5 fruit fly cellular contexts compared by ENCODE assay signal in the genomic region with DNA sequence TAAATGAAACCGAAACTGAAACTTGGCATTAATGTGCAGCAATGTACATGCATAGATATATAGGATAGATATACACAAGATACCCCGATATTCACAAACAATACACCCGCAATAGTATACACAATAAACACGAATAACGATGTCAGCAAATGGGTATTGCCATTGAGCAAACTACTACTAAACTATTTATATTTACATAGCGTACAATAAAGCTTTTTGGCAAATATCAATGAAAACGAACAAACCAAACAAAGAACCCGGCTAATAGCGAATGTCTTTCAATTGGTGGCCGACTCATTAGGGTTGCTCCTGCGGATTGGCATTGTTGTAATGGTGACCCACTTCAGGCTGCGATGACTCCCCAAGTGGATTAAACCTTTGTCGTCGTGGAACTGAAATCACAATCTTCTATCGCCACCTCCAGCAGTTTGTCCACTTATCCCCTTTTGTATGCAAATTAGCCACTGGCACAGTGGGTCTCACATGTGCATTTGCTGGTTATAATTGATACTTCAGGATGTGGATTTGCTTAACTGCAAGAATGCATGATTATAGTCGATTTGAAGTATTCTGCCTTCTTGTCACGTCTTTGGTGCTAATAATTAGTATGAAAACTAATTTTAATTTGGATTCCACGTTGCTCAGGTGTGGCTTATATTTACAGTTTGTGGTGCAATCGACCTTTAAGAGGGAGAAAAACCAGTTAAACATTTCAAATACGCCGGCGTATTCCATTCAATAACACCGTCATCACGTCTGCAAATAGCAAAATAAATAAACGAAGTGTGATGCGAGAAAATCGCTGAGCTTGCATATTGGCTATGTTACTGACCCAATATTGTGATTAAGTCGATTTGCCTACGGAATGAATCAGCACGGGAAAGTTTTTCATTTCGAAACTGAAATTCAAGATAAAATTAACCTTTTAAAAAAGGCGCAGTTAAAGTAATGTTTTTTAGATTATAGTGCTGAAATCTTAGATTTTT.
TF ChIP-seq lines count a peak whose summit lies in the region.

No protein-coding gene starts in this region.

- TF ChIP-seq CTCF in whole organism, embryonic (GFP tag; optimal IDR thresholded peaks at IDR 0.05; lab: Kevin White, UChicago) = peak; percentile 22

TF ChIP-seq in whole organism, adult, 20 proteins besides CTCF, POLR2A, EP300 and RAD21:
- peak; percentile 3 for TF ChIP-seq CG12768 (GFP tag; optimal IDR thresholded peaks at IDR 0.05; lab: Kevin White, UChicago)
- no peak for TF ChIP-seq CG11617 (GFP tag; optimal IDR thresholded peaks at IDR 0.05; lab: Kevin White, UChicago)
- TF ChIP-seq CG14711 (tag; optimal IDR thresholded peaks at IDR 0.05; lab: Kevin White, UChicago) = peak; percentile 19
- peak; percentile 64 for TF ChIP-seq tj (GFP tag; optimal IDR thresholded peaks at IDR 0.05; lab: Kevin White, UChicago)

TF ChIP-seq in whole organism, embryonic, 481 proteins besides CTCF, POLR2A, EP300 and RAD21 (continues in another document):
- TF ChIP-seq Hr51 (GFP tag; optimal IDR thresholded peaks at IDR 0.05; lab: Kevin White, UChicago) (peak in 1 of 2 experiments; percentile 59), Gug (GFP tag; IDR thresholded peaks at IDR 0.05; lab: Robert Waterston, UW) (no peak), BtbVII (GFP tag; optimal IDR thresholded peaks at IDR 0.05; lab: Kevin White, UChicago) (peak; percentile 23), CG9437 (GFP tag; optimal IDR thresholded peaks at IDR 0.05; lab: Kevin White, UChicago) (no peak), unpg (GFP tag; optimal IDR thresholded peaks at IDR 0.05; lab: Kevin White, UChicago) (peak; percentile 10), pum (GFP tag; optimal IDR thresholded peaks at IDR 0.05; lab: Kevin White, UChicago) (peak; percentile 67), insv (GFP tag; optimal IDR thresholded peaks at IDR 0.05; lab: Kevin White, UChicago) (no peak), corto (GFP tag; optimal IDR thresholded peaks at IDR 0.05; lab: Kevin White, UChicago) (no peak), CG18476 (GFP tag; optimal IDR thresholded peaks at IDR 0.05; lab: Kevin White, UChicago) (no peak), gro (GFP tag; optimal IDR thresholded peaks at IDR 0.05; lab: Kevin White, UChicago) (peak; percentile 58), CG14860 (GFP tag; IDR thresholded peaks at IDR 0.05; lab: Robert Waterston, UW; ENCODE audit: partially characterized antibody) (no peak), D19A (tag; optimal IDR thresholded peaks at IDR 0.05; lab: Kevin White, UChicago) (no peak), CG6689 (GFP tag; IDR thresholded peaks at IDR 0.05; lab: Robert Waterston, UW) (no peak), ewg (GFP tag; optimal IDR thresholded peaks at IDR 0.05; lab: Kevin White, UChicago) (no peak), sens-2 (GFP tag; IDR thresholded peaks at IDR 0.05; lab: Robert Waterston, UW) (peak; percentile 71), CG4820 (GFP tag; optimal IDR thresholded peaks at IDR 0.05; lab: Kevin White, UChicago) (no peak), Sox102F (GFP tag; optimal IDR thresholded peaks at IDR 0.05; lab: Kevin White, UChicago) (peak; percentile 43), crc (GFP tag; optimal IDR thresholded peaks at IDR 0.05; lab: Kevin White, UChicago) (peak; percentile 57), CG12299 (tag; optimal IDR thresholded peaks at IDR 0.05; lab: Kevin White, UChicago) (no peak)

TF ChIP-seq in whole organism, prepupa, 60 proteins besides CTCF, POLR2A, EP300 and RAD21 (continues in another document):
- TF ChIP-seq fkh (GFP tag; optimal IDR thresholded peaks at IDR 0.05; lab: Kevin White, UChicago) (peak; percentile 82), Hr38 (GFP tag; optimal IDR thresholded peaks at IDR 0.05; lab: Kevin White, UChicago) (no peak), Eip93F (GFP tag; optimal IDR thresholded peaks at IDR 0.05; lab: Kevin White, UChicago) (peak; percentile 27), CG15336 (GFP tag; IDR thresholded peaks at IDR 0.05; lab: Robert Waterston, UW) (peak; percentile 44; the same call in 1 of the 2 replicates), Eip78C (GFP tag; lab: Kevin White, UChicago) (peak; percentile 91), Hr39 (GFP tag; optimal IDR thresholded peaks at IDR 0.05; lab: Kevin White, UChicago) (no peak), CG10669 (GFP tag; optimal IDR thresholded peaks at IDR 0.05; lab: Kevin White, UChicago) (no peak), CG6163 (GFP tag; IDR thresholded peaks at IDR 0.05; lab: Robert Waterston, UW) (no peak), CG11902 (GFP tag; optimal IDR thresholded peaks at IDR 0.05; lab: Kevin White, UChicago) (no peak), CG16779 (tag; optimal IDR thresholded peaks at IDR 0.05; lab: Kevin White, UChicago) (peak; percentile 48), svp (GFP tag; lab: Kevin White, UChicago) (peak; percentile 82), acj6 (GFP tag; optimal IDR thresholded peaks at IDR 0.05; lab: Kevin White, UChicago) (no peak), CG6854 (GFP tag; optimal IDR thresholded peaks at IDR 0.05; lab: Kevin White, UChicago) (no peak), Met (GFP tag; optimal IDR thresholded peaks at IDR 0.05; lab: Kevin White, UChicago) (peak; percentile 69), CG1621 (tag; optimal IDR thresholded peaks at IDR 0.05; lab: Kevin White, UChicago) (no peak), eg (GFP tag; IDR thresholded peaks at IDR 0.05; lab: Robert Waterston, UW) (0 out of 3 replicates have a peak, but pooled peaks have one; percentile 27), lz (GFP tag; optimal IDR thresholded peaks at IDR 0.05; lab: Kevin White, UChicago) (peak; percentile 44), topi (GFP tag; optimal IDR thresholded peaks at IDR 0.05; lab: Kevin White, UChicago) (peak; percentile 36), pdm3 (GFP tag; optimal IDR thresholded peaks at IDR 0.05; lab: Kevin White, UChicago) (no peak), salr (GFP tag; optimal IDR thresholded peaks at IDR 0.05; lab: Kevin White, UChicago) (no peak)

TF ChIP-seq in whole organism, pupa, 21 proteins besides CTCF, POLR2A, EP300 and RAD21:
- TF ChIP-seq CG9948 (tag; optimal IDR thresholded peaks at IDR 0.05; lab: Kevin White, UChicago) (no peak), CG15710 (tag; optimal IDR thresholded peaks at IDR 0.05; lab: Kevin White, UChicago) (no peak), Snoo (tag; optimal IDR thresholded peaks at IDR 0.05; lab: Kevin White, UChicago) (peak; percentile 58), CG8159 (tag; optimal IDR thresholded peaks at IDR 0.05; lab: Kevin White, UChicago) (no peak), CG4496 (GFP tag; IDR thresholded peaks at IDR 0.05; lab: Robert Waterston, UW) (peak; percentile 61; the same call in 2 of the 3 replicates), CG8301 (tag; optimal IDR thresholded peaks at IDR 0.05; lab: Kevin White, UChicago) (no peak), CG32121 (GFP tag; IDR thresholded peaks at IDR 0.05; lab: Robert Waterston, UW) (0 out of 2 replicates have a peak, but pooled peaks have one; percentile 7), Pif1A (GFP tag; optimal IDR thresholded peaks at IDR 0.05; lab: Kevin White, UChicago) (peak; percentile 74), CG10348 (GFP tag; IDR thresholded peaks at IDR 0.05; lab: Robert Waterston, UW) (no peak), fd96Ca (GFP tag; IDR thresholded peaks at IDR 0.05; lab: Robert Waterston, UW) (peak; percentile 82), Ets98B (GFP tag; IDR thresholded peaks at IDR 0.05; lab: Robert Waterston, UW) (peak; percentile 81), CG14655 (GFP tag; optimal IDR thresholded peaks at IDR 0.05; lab: Kevin White, UChicago) (no peak), CG13204 (GFP tag; optimal IDR thresholded peaks at IDR 0.05; lab: Kevin White, UChicago) (no peak), Pif1B (GFP tag; optimal IDR thresholded peaks at IDR 0.05; lab: Kevin White, UChicago) (peak; percentile 60)

TF ChIP-seq in whole organism, wandering third instar larva, 38 proteins besides CTCF, POLR2A, EP300 and RAD21:
- TF ChIP-seq woc (GFP tag; optimal IDR thresholded peaks at IDR 0.05; lab: Kevin White, UChicago) = peak; percentile 62
- peak; percentile 69 for TF ChIP-seq fru (GFP tag; optimal IDR thresholded peaks at IDR 0.05; lab: Kevin White, UChicago)
- TF ChIP-seq Hr83 (GFP tag; optimal IDR thresholded peaks at IDR 0.05; lab: Kevin White, UChicago; ENCODE audit: poor library complexity, severe bottlenecking) = no peak
- no peak for TF ChIP-seq dl (GFP tag; optimal IDR thresholded peaks at IDR 0.05; lab: Kevin White, UChicago; ENCODE audit: insufficient read depth in 1 of 2, partially characterized antibody in 2 of 2)
- peak in 1 of 2 experiments; percentile 71 for TF ChIP-seq foxo (GFP tag; optimal IDR thresholded peaks at IDR 0.05; lab: Kevin White, UChicago)
- peak; percentile 41 for TF ChIP-seq sv (GFP tag; optimal IDR thresholded peaks at IDR 0.05; lab: Kevin White, UChicago)
- TF ChIP-seq ey (GFP tag; optimal IDR thresholded peaks at IDR 0.05; lab: Kevin White, UChicago) = peak; percentile 44
- TF ChIP-seq dsf (GFP tag; optimal IDR thresholded peaks at IDR 0.05; lab: Kevin White, UChicago; ENCODE audit: borderline replicate concordance) = no peak
- peak; percentile 57 for TF ChIP-seq CG32264 (GFP tag; optimal IDR thresholded peaks at IDR 0.05; lab: Kevin White, UChicago)
- TF ChIP-seq Mio (GFP tag; optimal IDR thresholded peaks at IDR 0.05; lab: Kevin White, UChicago) = no peak
- no peak for TF ChIP-seq lola (GFP tag; optimal IDR thresholded peaks at IDR 0.05; lab: Kevin White, UChicago)
